Worm (Caenorhabditis elegans) whole organism, young adult: ENCODE data around the gene F44E5.5.

Experiments
- B0019.2 ChIP-seq: fragments of 200-800 bp; sonication (Bioruptor generic); conservative IDR thresholded peaks from 2 replicates; pipeline ENCODE4 v1.3.6; 2022; ENCODE audit warnings: missing genetic modification reagents, missing genetic modification characterization, missing compliant biosample characterization
- F10E7.11 ChIP-seq: sonication (generic microtip); optimal IDR thresholded peaks from 2 replicates; lab custom pipeline; 2017; ENCODE audit warnings: mild to moderate bottlenecking, missing genetic modification characterization, moderate library complexity, missing compliant biosample characterization
- F22D6.2 ChIP-seq: sonication (generic microtip); optimal IDR thresholded peaks from 2 replicates; lab custom pipeline; 2016; ENCODE audit warnings: mild to moderate bottlenecking, missing genetic modification characterization, missing compliant biosample characterization
- F49E8.2 ChIP-seq: sonication (generic microtip); optimal IDR thresholded peaks from 3 replicates; lab custom pipeline; 2017; ENCODE audit warnings: missing genetic modification characterization, mild to moderate bottlenecking, missing compliant biosample characterization, antibody characterized with exemption, moderate library complexity; ENCODE audit not compliant: insufficient read depth
- F52B5.7 ChIP-seq: sonication (generic microtip); optimal IDR thresholded peaks from 2 replicates; lab custom pipeline; 2016; ENCODE audit warnings: mild to moderate bottlenecking, missing genetic modification characterization, missing compliant biosample characterization
- F57A8.1 ChIP-seq: fragments of 200-800 bp; sonication (Bioruptor generic); optimal IDR thresholded peaks from 2 replicates; lab custom pipeline; 2018; ENCODE audit warnings: mild to moderate bottlenecking, missing genetic modification characterization, moderate library complexity, missing compliant biosample characterization
- K12H6.12 ChIP-seq: fragments of 200-800 bp; sonication (Bioruptor generic); optimal IDR thresholded peaks from 2 replicates; lab custom pipeline; 2018; ENCODE audit warnings: mild to moderate bottlenecking, missing genetic modification characterization, missing compliant biosample characterization
- T07F8.4 ChIP-seq: sonication (generic microtip); optimal IDR thresholded peaks from 2 replicates; lab custom pipeline; 2016; ENCODE audit warnings: mild to moderate bottlenecking, missing genetic modification characterization, moderate library complexity, missing compliant biosample characterization
- T26A5.8 ChIP-seq: sonication (generic microtip); optimal IDR thresholded peaks from 2 replicates; lab custom pipeline; 2016; ENCODE audit warnings: missing genetic modification characterization, missing compliant biosample characterization
- Y53F4B.3 ChIP-seq: fragments of 200-800 bp; sonication (Bioruptor generic); IDR thresholded peaks from 2 replicates; pipeline ENCODE4 v1.3.6; 2022; ENCODE audit warnings: missing genetic modification reagents, missing genetic modification characterization, missing compliant biosample characterization
- akir-1 ChIP-seq: fragments of 200-800 bp; sonication (Bioruptor generic); optimal IDR thresholded peaks from 2 replicates; lab custom pipeline; 2018; ENCODE audit warnings: mild to moderate bottlenecking, missing genetic modification characterization, moderate library complexity, missing compliant biosample characterization
- cebp-1 ChIP-seq, 2 experiments: fragments of 200-800 bp in 1 of 2; sonication (Bioruptor generic) in 1 of 2; sonication (generic microtip) in 1 of 2; IDR thresholded peaks in 1 of 2; optimal IDR thresholded peaks in 1 of 2; 2 replicates each; pipeline versions ENCODE4 v1.3.6 to Lab custom; 2017 to 2022; ENCODE audit warnings: missing compliant biosample characterization in 2 of 2, missing genetic modification characterization in 2 of 2, mild to moderate bottlenecking in 1 of 2, missing genetic modification reagents in 1 of 2, moderate library complexity in 1 of 2
- cebp-2 ChIP-seq: fragments of 200-800 bp; sonication (Bioruptor generic); IDR thresholded peaks from 2 replicates; pipeline ENCODE4 v1.3.6; 2022; ENCODE audit warnings: missing genetic modification characterization, missing compliant biosample characterization
- ceh-100 ChIP-seq: fragments of 200-800 bp; sonication (Bioruptor generic); IDR thresholded peaks from 2 replicates; pipeline ENCODE4 v1.3.6; 2022; ENCODE audit warnings: missing genetic modification reagents, missing genetic modification characterization, missing compliant biosample characterization
- ceh-27 ChIP-seq: fragments of 200-800 bp; sonication (Bioruptor generic); optimal IDR thresholded peaks from 2 replicates; lab custom pipeline; 2018; ENCODE audit warnings: mild to moderate bottlenecking, missing genetic modification characterization, moderate library complexity, missing compliant biosample characterization
- ceh-58 ChIP-seq: fragments of 200-800 bp; sonication (Bioruptor generic); IDR thresholded peaks from 2 replicates; pipeline ENCODE4 v1.3.6; 2022; ENCODE audit warnings: missing genetic modification characterization, missing compliant biosample characterization
- dpff-1 ChIP-seq: sonication (generic microtip); optimal IDR thresholded peaks from 2 replicates; lab custom pipeline; 2017; ENCODE audit warnings: mild to moderate bottlenecking, missing genetic modification characterization, missing compliant biosample characterization
- dpl-1 ChIP-seq: fragments of 150-350 bp; optimal IDR thresholded peaks from 2 replicates; lab custom pipeline; 2014; ENCODE audit warnings: missing biosample characterization, missing genetic modification reagents, missing genetic modification characterization
- efl-1 ChIP-seq: fragments of 150-350 bp; optimal IDR thresholded peaks from 2 replicates; lab custom pipeline; 2014; ENCODE audit warnings: missing biosample characterization, missing genetic modification reagents, missing genetic modification characterization
- egl-18 ChIP-seq: fragments of 200-800 bp; sonication (Bioruptor generic); IDR thresholded peaks from 2 replicates; pipeline ENCODE4 v1.3.6; 2022; ENCODE audit warnings: missing genetic modification reagents, missing genetic modification characterization, missing compliant biosample characterization
- ets-4 ChIP-seq: fragments of 200-800 bp; sonication (Bioruptor generic); optimal IDR thresholded peaks from 2 replicates; lab custom pipeline; 2018; ENCODE audit warnings: mild to moderate bottlenecking, missing genetic modification characterization, missing compliant biosample characterization
- lin-26 ChIP-seq: fragments of 200-800 bp; sonication (Bioruptor generic); IDR thresholded peaks from 2 replicates; pipeline ENCODE4 v1.3.6; 2022; ENCODE audit warnings: missing genetic modification reagents, missing genetic modification characterization, missing compliant biosample characterization
- lin-35 ChIP-seq, 3 experiments: fragments of 150-350 bp in 2 of 3; sonication (generic microtip) in 1 of 3; optimal IDR thresholded peaks; 2 replicates each; lab custom pipeline; 2014 to 2018; ENCODE audit warnings: missing biosample characterization in 3 of 3, missing genetic modification characterization in 3 of 3, missing genetic modification reagents in 3 of 3
- lir-1 ChIP-seq: fragments of 200-800 bp; sonication (Bioruptor generic); conservative IDR thresholded peaks from 2 replicates; pipeline ENCODE4 v1.3.6; 2022; ENCODE audit warnings: missing genetic modification reagents, missing genetic modification characterization, missing compliant biosample characterization
- lsl-1 ChIP-seq: fragments of 200-800 bp; sonication (Bioruptor generic); optimal IDR thresholded peaks from 2 replicates; lab custom pipeline; 2018; ENCODE audit warnings: mild to moderate bottlenecking, missing genetic modification characterization, moderate library complexity, missing compliant biosample characterization
- madf-3 ChIP-seq: fragments of 200-800 bp; sonication (Bioruptor generic); IDR thresholded peaks from 2 replicates; pipeline ENCODE4 v1.3.6; 2022; ENCODE audit warnings: missing genetic modification reagents, missing genetic modification characterization, missing compliant biosample characterization
- madf-6 ChIP-seq: fragments of 200-800 bp; sonication (Bioruptor generic); IDR thresholded peaks from 2 replicates; pipeline ENCODE4 v1.3.6; 2022; ENCODE audit warnings: missing genetic modification reagents, missing genetic modification characterization, missing compliant biosample characterization
- mcd-1 ChIP-seq: fragments of 200-800 bp; sonication (Bioruptor generic); IDR thresholded peaks from 2 replicates; pipeline ENCODE4 v1.3.6; 2022; ENCODE audit warnings: missing genetic modification reagents, missing genetic modification characterization, missing compliant biosample characterization
- mel-28 ChIP-seq: sonication (generic microtip); optimal IDR thresholded peaks from 2 replicates; lab custom pipeline; 2016; ENCODE audit warnings: borderline replicate concordance, mild to moderate bottlenecking, missing genetic modification characterization, missing compliant biosample characterization
- mes-4 ChIP-seq: sonication (generic microtip); optimal IDR thresholded peaks from 2 replicates; lab custom pipeline; 2016; ENCODE audit warnings: missing genotype, missing genetic modification characterization, missing compliant biosample characterization
- mxl-1 ChIP-seq: sonication (generic microtip); optimal IDR thresholded peaks from 2 replicates; lab custom pipeline; 2016; ENCODE audit warnings: missing genetic modification characterization, missing compliant biosample characterization
- nfya-2 ChIP-seq: fragments of 200-800 bp; sonication (Bioruptor generic); IDR thresholded peaks from 2 replicates; pipeline ENCODE4 v1.3.6; 2022; ENCODE audit warnings: missing genetic modification reagents, missing genetic modification characterization, missing compliant biosample characterization
- nfyb-1 ChIP-seq: fragments of 200-800 bp; sonication (Bioruptor generic); IDR thresholded peaks from 2 replicates; pipeline ENCODE4 v1.3.6; 2022; ENCODE audit warnings: missing genetic modification reagents, missing genetic modification characterization, missing compliant biosample characterization
- nhr-120 ChIP-seq: fragments of 200-800 bp; sonication (Bioruptor generic); IDR thresholded peaks from 2 replicates; pipeline ENCODE4 v1.3.6; 2022; ENCODE audit warnings: missing genetic modification characterization, missing compliant biosample characterization
- repo-1 ChIP-seq: sonication (generic microtip); optimal IDR thresholded peaks from 2 replicates; lab custom pipeline; 2017; ENCODE audit warnings: mild to moderate bottlenecking, missing genetic modification characterization, missing compliant biosample characterization
- sea-2 ChIP-seq: fragments of 200-800 bp; sonication (Bioruptor generic); IDR thresholded peaks from 2 replicates; pipeline ENCODE4 v1.3.6; 2022; ENCODE audit warnings: missing genetic modification characterization, missing compliant biosample characterization
- snpc-1.1 ChIP-seq: sonication (generic microtip); optimal IDR thresholded peaks from 2 replicates; lab custom pipeline; 2017; ENCODE audit warnings: missing genetic modification characterization, mild to moderate bottlenecking, missing compliant biosample characterization, antibody characterized with exemption, moderate library complexity, missing genotype, missing genetic modification reagents; ENCODE audit not compliant: insufficient read depth
- snpc-4 ChIP-seq, 5 experiments: fragments of 150-350 bp in 1 of 5; sonication (generic microtip) in 4 of 5; optimal IDR thresholded peaks; 2 replicates each; lab custom pipeline; 2014 to 2018; ENCODE audit warnings: missing genetic modification characterization in 5 of 5, missing biosample characterization in 3 of 5, antibody characterized with exemption in 2 of 5, mild to moderate bottlenecking in 2 of 5, missing compliant biosample characterization in 2 of 5, missing genotype in 2 of 5, moderate library complexity in 2 of 5, missing genetic modification reagents in 1 of 5
- sptf-2 ChIP-seq: fragments of 200-800 bp; sonication (Bioruptor generic); optimal IDR thresholded peaks from 2 replicates; lab custom pipeline; 2018; ENCODE audit warnings: mild to moderate bottlenecking, missing genetic modification characterization, missing compliant biosample characterization
- tbp1 ChIP-seq: fragments of 200-800 bp; sonication (Bioruptor generic); optimal IDR thresholded peaks from 2 replicates; lab custom pipeline; 2018; ENCODE audit warnings: mild to moderate bottlenecking, missing genetic modification characterization, missing compliant biosample characterization
- tlf-1 ChIP-seq: fragments of 200-800 bp; sonication (Bioruptor generic); optimal IDR thresholded peaks from 2 replicates; lab custom pipeline; 2018; ENCODE audit warnings: mild to moderate bottlenecking, missing genetic modification characterization, missing compliant biosample characterization
- xnd-1 ChIP-seq: sonication (generic microtip); optimal IDR thresholded peaks from 2 replicates; lab custom pipeline; 2016; ENCODE audit warnings: missing genotype, missing genetic modification reagents, missing genetic modification characterization, missing compliant biosample characterization
- ztf-18 ChIP-seq: sonication (generic microtip); optimal IDR thresholded peaks from 2 replicates; lab custom pipeline; 2016; ENCODE audit warnings: missing genotype, mild to moderate bottlenecking, missing genetic modification characterization, missing compliant biosample characterization

The F44E5.5 gene

DNA sequence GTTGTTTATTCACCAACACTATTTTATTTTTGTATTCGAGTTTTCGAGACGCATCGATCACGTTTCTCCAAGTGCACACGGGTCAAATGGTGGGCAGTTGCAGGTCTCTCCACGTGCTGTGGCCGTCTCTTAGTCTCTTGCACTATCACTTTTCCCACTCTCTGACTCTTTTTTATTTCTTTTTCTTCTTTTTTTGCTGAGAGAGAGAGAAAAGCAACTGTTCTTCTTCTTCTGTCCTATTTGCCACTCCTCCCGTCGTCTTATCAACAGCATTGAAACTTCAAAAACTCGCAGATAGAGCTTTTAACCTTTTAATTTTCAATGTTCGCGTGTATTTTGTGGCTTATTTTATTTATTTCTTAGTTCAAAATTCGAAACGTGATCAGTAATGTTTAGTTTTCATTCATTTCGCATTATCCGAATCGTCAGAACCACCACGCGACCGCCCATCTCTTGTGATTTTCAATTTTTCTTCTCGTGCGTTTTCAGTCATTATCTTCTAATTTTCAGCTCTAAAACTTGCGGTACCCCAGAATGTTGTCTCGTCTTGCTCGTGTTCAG lies 30.8 kb upstream of the F44E5.5 start, which contains the start of gene alh-8 (continued):
- TF ChIP-seq F22D6.2 (tag; lab: Kevin White, UChicago) (peak; percentile 42), nfya-2 (GFP tag; lab: Robert Waterston, UW) (no peak), F52B5.7 (no peak), F57A8.1 (GFP tag; lab: Kevin White, UChicago) (no peak), cebp-2 (GFP tag; lab: Robert Waterston, UW) (no peak), Y53F4B.3 (GFP tag; lab: Robert Waterston, UW) (no peak), madf-6 (GFP tag; lab: Robert Waterston, UW) (no peak; the same call in 1 of the 2 replicates), egl-18 (GFP tag; lab: Robert Waterston, UW) (no peak), mxl-1 (tag; lab: Kevin White, UChicago) (no peak), sea-2 (no peak), mes-4 (tag; lab: Kevin White, UChicago) (no peak), ceh-58 (no peak), madf-3 (GFP tag; lab: Robert Waterston, UW) (peak; percentile 80), akir-1 (GFP tag; lab: Kevin White, UChicago) (no peak), ceh-27 (no peak), T07F8.4 (tag; lab: Kevin White, UChicago) (no peak), lin-35 (GFP tag; optimal IDR thresholded peaks at IDR 0.05; lab: Kevin White, UChicago) (no peak), lir-1 (GFP tag; lab: Robert Waterston, UW) (0 out of 2 replicates have a peak, but pooled peaks have one; percentile 30), B0019.2 (GFP tag; lab: Robert Waterston, UW) (no peak), F49E8.2 (tag; lab: Kevin White, UChicago) (no peak), T26A5.8 (no peak), nhr-120 (GFP tag; lab: Robert Waterston, UW) (no peak), ceh-100 (GFP tag; lab: Robert Waterston, UW) (no peak), dpff-1 (tag; lab: Kevin White, UChicago) (no peak), repo-1 (tag; lab: Kevin White, UChicago) (no peak), snpc-4 (GFP tag; optimal IDR thresholded peaks at IDR 0.05; lab: Kevin White, UChicago) (no peak), snpc-4 (tag; optimal IDR thresholded peaks at IDR 0.05; lab: Kevin White, UChicago) (peak in 1 of 4 experiments; percentile 24), efl-1 (no peak), tbp1 (peak; percentile 43), ztf-18 (tag; lab: Kevin White, UChicago) (peak; percentile 10), nfyb-1 (GFP tag; lab: Robert Waterston, UW) (0 out of 2 replicates have a peak, but pooled peaks have one; percentile 50), sptf-2 (GFP tag; lab: Kevin White, UChicago) (no peak), xnd-1 (tag; lab: Kevin White, UChicago) (no peak), F10E7.11 (tag; lab: Kevin White, UChicago) (peak; percentile 51), mcd-1 (peak; percentile 62), tlf-1 (GFP tag; lab: Kevin White, UChicago) (peak; percentile 65), mel-28 (no peak), cebp-1 (GFP tag; IDR thresholded peaks at IDR 0.05; lab: Robert Waterston, UW) (no peak; the same call in 1 of the 2 replicates), cebp-1 (tag; optimal IDR thresholded peaks at IDR 0.05; lab: Kevin White, UChicago) (peak; percentile 61), dpl-1 (GFP tag; lab: Kevin White, UChicago) (no peak), ets-4 (GFP tag; lab: Kevin White, UChicago) (no peak), lsl-1 (GFP tag; lab: Kevin White, UChicago) (no peak), lin-26 (GFP tag; lab: Robert Waterston, UW) (0 out of 2 replicates have a peak, but pooled peaks have one; percentile 40), snpc-1.1 (tag; lab: Kevin White, UChicago) (no peak), K12H6.12 (tag; lab: Kevin White, UChicago) (peak; percentile 43)
